Worm (Caenorhabditis elegans): ENCODE data around the gene lgg-1.

DNA sequence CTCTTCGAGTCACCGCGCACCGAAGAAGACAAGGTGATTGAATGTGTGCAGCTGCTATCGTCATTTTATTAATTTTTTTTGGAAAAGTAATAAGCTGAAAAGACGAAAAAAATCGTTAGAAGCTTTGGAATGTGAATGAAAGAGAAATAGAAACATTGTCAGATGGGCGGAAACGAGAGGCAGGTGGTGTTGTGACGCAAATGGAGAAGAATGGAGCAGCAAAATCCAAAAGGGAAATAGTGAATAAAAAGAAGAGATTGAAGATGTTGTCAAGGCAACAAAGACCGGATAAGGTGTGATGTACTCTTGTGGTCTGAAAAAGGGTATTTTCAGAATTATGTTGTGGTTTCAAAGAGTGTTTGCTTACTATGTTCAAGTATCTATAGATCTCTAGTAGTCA, 5.1 kb downstream of the lgg-1 start:
- TF ChIP-seq klf-2 (GFP tag; conservative IDR thresholded peaks at IDR 0.05) (no peak), ref-1 (GFP tag; conservative IDR thresholded peaks at IDR 0.05) (no peak), flt-1 (GFP tag; IDR thresholded peaks at IDR 0.05) (no peak)

Data from whole organism, midembryonic.